Worm (Caenorhabditis elegans): ENCODE measurements around the gene C06B3.6.

Gene C06B3.6

ce11 chrV:13929503-13929902 lies 20.7 kb upstream of the C06B3.6 start, which contains the start of gene srxa-13:
srxa-13 (plus strand) TSS chrV:13929803.
- TF ChIP-seq nhr-2 (tag; optimal IDR thresholded peaks at IDR 0.05) = no peak
- TF ChIP-seq unc-120 (tag; optimal IDR thresholded peaks at IDR 0.05; ENCODE audit: poor library complexity, severe bottlenecking) = no peak
- no peak for TF ChIP-seq nhr-28 (tag; optimal IDR thresholded peaks at IDR 0.05)
- TF ChIP-seq tbx-8 (GFP tag; optimal IDR thresholded peaks at IDR 0.05) = no peak
- no peak for TF ChIP-seq ces-1 (GFP tag; optimal IDR thresholded peaks at IDR 0.05)
- TF ChIP-seq drap-1 (GFP tag; optimal IDR thresholded peaks at IDR 0.05) = no peak
- no peak for TF ChIP-seq sem-2 (GFP tag; optimal IDR thresholded peaks at IDR 0.05)
- no peak for TF ChIP-seq ceh-43 (GFP tag; optimal IDR thresholded peaks at IDR 0.05)
- no peak for TF ChIP-seq cnd-1 (tag; optimal IDR thresholded peaks at IDR 0.05)
- no peak for TF ChIP-seq lsy-2 (tag; optimal IDR thresholded peaks at IDR 0.05)
- no peak for TF ChIP-seq unc-39 (tag; optimal IDR thresholded peaks at IDR 0.05)
- TF ChIP-seq sptf-1 (tag; optimal IDR thresholded peaks at IDR 0.05) = no peak

ce11 chrV:13926398-13926797 lies 17.6 kb upstream of the C06B3.6 start, which contains the start of gene srxa-12:
srxa-12 (plus strand) TSS chrV:13926698.
- no peak for TF ChIP-seq ham-2 (GFP tag; optimal IDR thresholded peaks at IDR 0.05)
- no peak for TF ChIP-seq hlh-1 (tag; optimal IDR thresholded peaks at IDR 0.05)
- no peak for TF ChIP-seq ztf-11 (tag; optimal IDR thresholded peaks at IDR 0.05)
- TF ChIP-seq lsy-2 (tag; optimal IDR thresholded peaks at IDR 0.05) = no peak
- TF ChIP-seq zip-8 (tag; optimal IDR thresholded peaks at IDR 0.05) = no peak
- TF ChIP-seq flh-1 (GFP tag; optimal IDR thresholded peaks at IDR 0.05) = no peak
- no peak for TF ChIP-seq bed-3 (GFP tag; optimal IDR thresholded peaks at IDR 0.05)
- no peak for TF ChIP-seq snpc-4 (tag; optimal IDR thresholded peaks at IDR 0.05)
- TF ChIP-seq ces-1 (GFP tag; optimal IDR thresholded peaks at IDR 0.05) = no peak
- no peak for TF ChIP-seq sem-2 (GFP tag; optimal IDR thresholded peaks at IDR 0.05)
- TF ChIP-seq lin-32 (GFP tag; optimal IDR thresholded peaks at IDR 0.05) = no peak
- TF ChIP-seq nhr-76 (tag; optimal IDR thresholded peaks at IDR 0.05) = no peak
- no peak for TF ChIP-seq ceh-43 (GFP tag; optimal IDR thresholded peaks at IDR 0.05)
- TF ChIP-seq sptf-1 (tag; optimal IDR thresholded peaks at IDR 0.05) = no peak
- no peak for TF ChIP-seq cnd-1 (tag; optimal IDR thresholded peaks at IDR 0.05)
- TF ChIP-seq unc-62 (GFP tag; optimal IDR thresholded peaks at IDR 0.05) = no peak
- TF ChIP-seq ceh-39 (tag; optimal IDR thresholded peaks at IDR 0.05) = no peak

- no peak for TF ChIP-seq nhr-28 (tag; optimal IDR thresholded peaks at IDR 0.05)
- no peak for TF ChIP-seq ceh-43 (GFP tag; optimal IDR thresholded peaks at IDR 0.05)
- TF ChIP-seq ces-1 (GFP tag; optimal IDR thresholded peaks at IDR 0.05) = no peak
- TF ChIP-seq nhr-76 (tag; optimal IDR thresholded peaks at IDR 0.05) = no peak
- no peak for TF ChIP-seq hlh-1 (tag; optimal IDR thresholded peaks at IDR 0.05)
Measured at ce11 chrV:13923851-13924250, 15.1 kb upstream of the C06B3.6 start, which contains the start of gene srxa-11. srxa-11 (plus strand) TSS chrV:13924151.

- TF ChIP-seq unc-62 (GFP tag; optimal IDR thresholded peaks at IDR 0.05) (no peak), ceh-83 (GFP tag; optimal IDR thresholded peaks at IDR 0.05) (no peak), nhr-2 (tag; optimal IDR thresholded peaks at IDR 0.05) (no peak), mep-1 (tag; optimal IDR thresholded peaks at IDR 0.05) (no peak), cnd-1 (tag; optimal IDR thresholded peaks at IDR 0.05) (no peak), nhr-28 (tag; optimal IDR thresholded peaks at IDR 0.05) (no peak), sem-2 (GFP tag; optimal IDR thresholded peaks at IDR 0.05) (no peak), blmp-1 (tag; optimal IDR thresholded peaks at IDR 0.05) (no peak), zip-8 (tag; optimal IDR thresholded peaks at IDR 0.05) (no peak), flh-1 (GFP tag; optimal IDR thresholded peaks at IDR 0.05) (no peak)
Measured at ce11 chrV:13920730-13921129, 12.0 kb upstream of the C06B3.6 start, which contains the start of gene srx-42. srx-42 (plus strand) TSS chrV:13921030.

- TF ChIP-seq M03D4.4 (tag; optimal IDR thresholded peaks at IDR 0.05) = no peak
- no peak for TF ChIP-seq nhr-76 (tag; optimal IDR thresholded peaks at IDR 0.05)
- no peak for TF ChIP-seq nhr-237 (tag; optimal IDR thresholded peaks at IDR 0.05)
- TF ChIP-seq nhr-2 (tag; optimal IDR thresholded peaks at IDR 0.05) = no peak
- no peak for TF ChIP-seq hlh-1 (tag; optimal IDR thresholded peaks at IDR 0.05)
- TF ChIP-seq ces-1 (GFP tag; optimal IDR thresholded peaks at IDR 0.05) = no peak
- no peak for TF ChIP-seq elt-3 (tag; optimal IDR thresholded peaks at IDR 0.05)
- TF ChIP-seq mep-1 (tag; optimal IDR thresholded peaks at IDR 0.05) = no peak
- TF ChIP-seq ham-2 (GFP tag; optimal IDR thresholded peaks at IDR 0.05) = no peak
- no peak for TF ChIP-seq unc-39 (tag; optimal IDR thresholded peaks at IDR 0.05)
- TF ChIP-seq ceh-43 (GFP tag; optimal IDR thresholded peaks at IDR 0.05) = no peak
- no peak for TF ChIP-seq blmp-1 (tag; optimal IDR thresholded peaks at IDR 0.05)
- no peak for TF ChIP-seq pha-4 (tag; optimal IDR thresholded peaks at IDR 0.05)
- TF ChIP-seq sptf-1 (tag; optimal IDR thresholded peaks at IDR 0.05) = no peak
- no peak for TF ChIP-seq bed-3 (GFP tag; optimal IDR thresholded peaks at IDR 0.05)
- no peak for TF ChIP-seq ceh-83 (GFP tag; optimal IDR thresholded peaks at IDR 0.05)
Measured at ce11 chrV:13918341-13918740, 9.6 kb upstream of the C06B3.6 start, which contains the start of gene str-250. str-250 (plus strand) TSS chrV:13918641.

Data from whole organism, mixed stage, embryonic.